Fruit fly (Drosophila melanogaster) whole organism, wandering third instar larva: ENCODE measurements around the gene mask.

ENCODE experiments used
- OdsH ChIP-seq: fragments of 200-800 bp; sonication (Bioruptor generic); optimal IDR thresholded peaks from 2 replicates; lab custom pipeline; 2016; ENCODE audit warnings: missing biosample characterization, mild to moderate bottlenecking, missing genetic modification characterization
- lola ChIP-seq: fragments of >200 bp; optimal IDR thresholded peaks from 2 replicates; lab custom pipeline; 2017; ENCODE audit warnings: missing biosample characterization, missing genetic modification characterization

- TF ChIP-seq OdsH = no peak
- no peak for TF ChIP-seq lola (GFP tag; lab: Kevin White, UChicago)
These were observed 26.3 kb upstream of the mask start for dm6 chr3R:24204022-24204421.
